Worm (Caenorhabditis elegans): ENCODE results near the gene T01E8.8.

- no peak for TF ChIP-seq scrt-1 (GFP tag; IDR thresholded peaks at IDR 0.05)
- TF ChIP-seq tbx-11 (GFP tag; IDR thresholded peaks at IDR 0.05) = no peak
- TF ChIP-seq sea-1 (GFP tag; conservative IDR thresholded peaks at IDR 0.05) = no peak
Observed at ce11 chrII:10279561-10279960, 48.5 kb downstream of the T01E8.8 start, which contains the start of gene ZK971.1.

Data from whole organism, early embryonic.